Worm (Caenorhabditis elegans) whole organism, L4/young adult: ENCODE data around the gene Y94H6A.7.
"Not testable (repeated sequence)": the region's sequence is repeated elsewhere in the genome, so short reads cannot be mapped to it uniquely, and the experiment has no call there.

Experiments
- W03F9.2 ChIP-seq: fragments of 150-350 bp; optimal IDR thresholded peaks from 2 replicates; lab custom pipeline; 2014; ENCODE audit warnings: missing biosample characterization, missing genetic modification characterization
- dao-5 ChIP-seq: sonication (generic microtip); optimal IDR thresholded peaks from 2 replicates; lab custom pipeline; 2016; ENCODE audit warnings: missing genotype, missing genetic modification characterization, moderate library complexity, missing compliant biosample characterization
- him-1 ChIP-seq: sonication (generic microtip); optimal IDR thresholded peaks from 2 replicates; lab custom pipeline; 2016; ENCODE audit warnings: missing genotype, missing genetic modification reagents, missing genetic modification characterization, missing compliant biosample characterization

The Y94H6A.7 gene

DNA sequence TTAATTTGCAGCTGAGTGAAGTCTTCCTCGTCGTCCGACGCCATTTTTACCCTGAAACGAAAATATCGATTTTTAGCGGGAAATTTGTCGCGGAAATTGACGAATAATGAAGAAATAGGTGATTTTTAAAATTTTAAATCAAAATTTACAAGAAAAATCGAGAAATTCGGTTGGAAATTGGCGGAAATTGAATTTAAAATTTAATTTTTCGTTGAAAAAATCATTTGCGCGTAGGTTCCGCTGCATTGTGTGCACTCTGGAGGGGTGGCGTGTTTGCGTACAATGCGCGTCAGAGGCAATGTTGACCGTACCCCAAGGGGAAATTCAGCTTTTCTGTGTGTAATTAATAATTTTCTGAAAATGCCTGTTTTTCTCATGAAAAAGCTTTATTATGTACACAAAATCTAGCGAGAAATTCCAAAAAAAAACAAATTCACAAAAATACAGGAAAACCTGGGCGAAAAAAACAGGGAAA lies 12.4 kb downstream of the Y94H6A.7 start, which contains the start of gene Y94H6A.5:
Gene Y94H6A.5, minus strand, starts transcription at position 51 of the 475 bp plus-strand sequence.
- TF ChIP-seq dao-5 (tag; lab: Kevin White, UChicago) (no peak), him-1 (peak; percentile 63), W03F9.2 (peak; percentile 20)

DNA sequence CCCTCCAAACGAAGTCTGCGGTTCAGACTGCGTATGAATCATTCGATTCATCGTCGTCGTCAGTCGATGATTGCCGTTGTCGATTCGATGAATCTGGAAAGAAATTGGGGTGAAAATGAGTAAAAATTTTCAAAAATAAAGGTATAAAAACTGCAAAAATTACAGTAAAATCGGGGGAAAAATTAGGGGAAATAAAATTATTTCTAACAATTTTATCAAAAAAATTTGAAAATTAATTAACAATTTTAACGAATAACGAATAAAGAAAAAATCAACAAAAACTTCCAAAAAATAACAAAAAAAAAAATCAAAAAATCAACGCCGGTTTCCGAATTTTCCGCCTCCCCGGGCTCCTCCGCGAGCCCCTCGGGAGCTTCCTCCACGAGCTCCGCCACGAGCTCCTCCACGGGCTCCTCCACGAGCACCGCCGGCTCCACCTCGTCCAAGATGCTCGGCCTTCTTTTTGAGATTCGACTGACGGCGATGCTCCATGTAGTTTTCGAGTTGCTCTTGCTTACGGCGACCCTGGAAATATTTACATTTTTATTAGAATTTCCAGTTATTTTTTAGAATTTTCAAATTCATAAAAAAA lies 27.6 kb downstream of the Y94H6A.7 start, which contains the start of gene egrh-3:
Gene egrh-3, minus strand, starts transcription at position 51 of the 592 bp plus-strand sequence.
- TF ChIP-seq dao-5 (tag; lab: Kevin White, UChicago) (no peak), him-1 (no peak), W03F9.2 (no peak)

DNA sequence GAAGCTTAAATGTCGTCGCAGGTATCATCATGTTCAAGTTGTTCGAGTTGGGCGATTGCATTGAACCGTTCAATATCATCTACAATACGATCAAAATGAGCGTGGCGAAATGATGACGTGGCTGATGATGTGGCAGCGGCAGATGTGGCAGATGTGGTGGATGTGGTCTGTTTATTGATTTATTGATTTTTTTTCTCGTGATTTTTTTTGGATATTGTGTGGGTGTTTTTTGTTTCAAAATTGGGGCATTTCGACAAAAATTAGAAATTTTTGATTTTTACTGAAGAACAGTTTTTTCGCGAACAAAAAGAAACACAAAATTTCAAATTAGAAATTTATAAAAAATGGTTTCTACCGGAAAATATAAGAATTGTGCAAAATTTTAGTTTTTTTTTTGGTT lies 36.1 kb downstream of the Y94H6A.7 start:
- TF ChIP-seq dao-5 (tag; lab: Kevin White, UChicago), result no peak
- TF ChIP-seq W03F9.2, result no peak
- TF ChIP-seq him-1, result no peak

DNA sequence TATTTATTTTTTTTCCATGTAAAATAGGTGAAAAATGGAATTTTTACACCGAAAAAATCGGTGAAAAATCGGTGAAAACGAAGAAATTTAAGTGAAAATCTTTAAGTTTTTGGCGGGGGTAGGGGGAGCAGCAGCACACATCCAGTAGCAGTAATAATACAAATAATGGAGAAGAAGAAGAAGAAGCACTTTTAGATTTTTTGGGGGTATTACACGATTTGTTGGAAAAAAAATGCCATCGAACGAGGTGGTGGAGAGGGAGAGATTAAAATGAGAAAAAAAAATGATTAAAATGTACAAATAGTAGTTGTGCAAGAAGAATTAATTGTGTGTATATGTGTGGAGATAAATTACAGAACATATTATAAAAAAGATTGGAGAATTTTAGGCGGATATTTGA lies 38.2 kb downstream of the Y94H6A.7 start:
- TF ChIP-seq dao-5 (tag; lab: Kevin White, UChicago), result no peak
- no peak for TF ChIP-seq W03F9.2
- no peak for TF ChIP-seq him-1

DNA sequence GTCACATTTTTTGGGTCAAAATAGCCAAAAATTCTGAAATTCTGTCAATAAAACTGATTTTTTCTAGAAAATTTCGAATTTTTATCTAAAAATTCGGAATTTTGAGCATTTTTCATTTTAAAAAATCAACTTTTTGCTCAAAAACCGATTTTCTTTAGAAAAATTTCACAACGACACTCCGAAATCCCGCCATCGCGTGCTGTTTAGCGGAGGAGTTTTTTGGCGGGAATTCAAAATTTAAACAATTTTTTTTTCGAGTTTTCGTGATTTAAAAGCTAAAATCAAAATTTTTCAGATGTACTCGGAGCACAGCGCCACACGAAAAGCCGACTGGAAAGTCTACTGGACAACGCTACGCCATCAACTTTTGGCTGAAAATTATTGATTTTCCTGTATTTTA lies 38.7 kb downstream of the Y94H6A.7 start:
- no peak for TF ChIP-seq W03F9.2
- no peak for TF ChIP-seq him-1
- TF ChIP-seq dao-5 (tag; lab: Kevin White, UChicago), result no peak

DNA sequence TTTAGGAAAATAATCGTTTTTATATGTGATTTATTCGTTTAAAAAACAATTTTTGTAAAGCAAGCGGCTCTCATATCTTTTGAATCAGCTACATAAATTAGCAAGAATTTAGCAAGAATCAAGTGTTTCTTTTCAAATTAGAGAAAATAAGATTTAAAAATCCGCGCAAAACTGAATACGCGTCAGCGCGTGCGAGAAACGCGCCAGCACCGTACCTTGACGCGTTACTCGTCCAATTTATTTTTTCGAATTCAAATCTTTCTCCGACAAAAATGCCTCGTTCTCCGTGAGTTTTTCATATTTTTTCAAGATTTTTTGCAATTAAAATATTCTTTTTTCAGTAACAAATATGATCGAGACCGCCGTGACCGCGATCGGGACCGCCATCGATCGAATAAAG lies 40.1 kb downstream of the Y94H6A.7 start, which contains the start of gene Y94H6A.3:
Gene Y94H6A.3, plus strand, starts transcription at position 232 of the 400 bp plus-strand sequence.
- peak; percentile 75 for TF ChIP-seq W03F9.2
- TF ChIP-seq dao-5 (tag; lab: Kevin White, UChicago), result no peak

DNA sequence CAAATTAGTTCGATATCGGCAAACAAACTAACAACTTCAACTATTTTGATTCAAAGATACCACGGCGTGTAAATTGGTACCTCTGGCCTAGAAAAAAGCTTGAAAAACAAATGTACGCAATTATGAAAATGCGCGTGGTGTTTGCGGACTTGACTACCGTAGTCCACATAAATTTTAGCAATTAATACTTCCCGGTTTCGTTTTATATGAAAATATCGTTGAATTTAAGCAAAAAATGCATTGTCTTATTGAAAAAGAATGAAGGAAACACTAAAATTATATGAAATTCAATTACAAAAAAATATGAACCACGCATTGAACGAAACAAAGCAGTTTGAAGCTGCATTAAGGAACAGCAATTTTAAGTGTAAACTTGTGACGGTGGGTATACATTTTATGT lies 41.5 kb downstream of the Y94H6A.7 start, which contains the start of gene gpx-4:
Gene gpx-4, minus strand, starts transcription at position 101 of the 400 bp plus-strand sequence.
- not testable (repeated sequence) for TF ChIP-seq W03F9.2; dao-5 (tag; lab: Kevin White, UChicago); him-1

DNA sequence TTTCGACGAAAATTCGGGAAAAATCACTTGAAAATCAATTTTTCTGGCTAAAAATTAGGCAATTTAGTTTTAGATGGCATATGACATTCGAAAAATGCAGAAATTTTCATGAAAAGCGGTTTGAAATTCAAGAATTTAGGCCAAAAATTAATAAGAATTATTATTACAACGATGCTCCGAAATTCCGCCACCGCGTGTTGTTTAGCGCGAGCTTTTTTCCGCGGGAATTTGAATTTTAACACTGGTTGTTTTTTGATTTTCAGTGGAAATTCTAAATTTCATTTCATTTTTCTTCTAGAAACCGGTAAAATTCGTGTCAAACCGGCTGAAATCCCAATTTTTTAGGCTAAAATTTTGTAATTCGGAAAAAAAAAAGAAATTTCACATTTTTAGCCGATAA lies 45.7 kb downstream of the Y94H6A.7 start:
- TF ChIP-seq W03F9.2 (no peak), him-1 (no peak)

DNA sequence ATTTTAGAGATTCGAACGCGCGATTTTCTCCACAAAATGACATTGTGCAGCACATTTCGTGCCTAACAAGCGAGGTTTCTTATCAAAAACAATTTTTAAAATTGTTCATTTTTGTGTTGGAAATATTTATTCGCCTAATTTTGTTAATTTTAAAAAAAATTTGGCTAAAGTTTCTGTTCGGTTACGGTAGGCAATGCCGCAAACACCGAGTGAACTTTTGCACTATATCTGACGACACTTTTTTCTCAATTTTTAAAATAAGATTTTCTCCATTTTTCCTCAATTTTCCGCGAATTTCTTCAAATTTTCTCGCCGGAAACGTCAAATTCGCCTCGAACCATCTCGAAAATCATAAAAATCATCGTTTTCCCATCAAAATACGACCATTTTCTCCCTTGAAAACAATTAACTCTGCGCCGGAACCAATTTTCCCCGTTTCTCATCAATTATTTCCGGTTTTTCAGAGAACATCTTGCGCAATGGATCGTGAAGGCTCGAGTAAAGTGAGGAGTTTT lies 49.7 kb downstream of the Y94H6A.7 start, which contains the start of gene Y69A2AR.1:
Gene Y69A2AR.1, plus strand, starts transcription at position 465 of the 515 bp plus-strand sequence.
- TF ChIP-seq him-1 (no peak), W03F9.2 (no peak), dao-5 (tag; lab: Kevin White, UChicago) (no peak)

DNA sequence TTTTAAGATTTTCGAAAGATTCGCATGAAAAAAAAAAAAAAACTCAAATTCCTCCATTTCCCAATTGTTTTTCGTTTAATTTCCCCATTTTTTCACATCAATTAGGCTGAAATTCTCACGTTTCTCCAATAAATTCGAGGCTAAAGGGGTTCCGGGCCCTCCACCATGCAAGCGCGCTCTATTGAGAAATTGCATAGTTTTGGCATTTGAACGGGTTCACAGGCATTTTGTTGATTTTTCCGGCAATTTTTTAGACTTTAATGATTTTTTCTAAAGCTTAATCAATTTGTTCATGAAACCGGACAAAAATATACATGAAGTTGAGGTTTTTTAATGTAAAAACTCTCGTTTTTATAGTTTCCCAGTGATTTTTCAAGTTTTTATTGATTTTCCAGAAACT lies 50.2 kb downstream of the Y94H6A.7 start:
- TF ChIP-seq W03F9.2 (no peak), dao-5 (tag; lab: Kevin White, UChicago) (no peak), him-1 (no peak)

DNA sequence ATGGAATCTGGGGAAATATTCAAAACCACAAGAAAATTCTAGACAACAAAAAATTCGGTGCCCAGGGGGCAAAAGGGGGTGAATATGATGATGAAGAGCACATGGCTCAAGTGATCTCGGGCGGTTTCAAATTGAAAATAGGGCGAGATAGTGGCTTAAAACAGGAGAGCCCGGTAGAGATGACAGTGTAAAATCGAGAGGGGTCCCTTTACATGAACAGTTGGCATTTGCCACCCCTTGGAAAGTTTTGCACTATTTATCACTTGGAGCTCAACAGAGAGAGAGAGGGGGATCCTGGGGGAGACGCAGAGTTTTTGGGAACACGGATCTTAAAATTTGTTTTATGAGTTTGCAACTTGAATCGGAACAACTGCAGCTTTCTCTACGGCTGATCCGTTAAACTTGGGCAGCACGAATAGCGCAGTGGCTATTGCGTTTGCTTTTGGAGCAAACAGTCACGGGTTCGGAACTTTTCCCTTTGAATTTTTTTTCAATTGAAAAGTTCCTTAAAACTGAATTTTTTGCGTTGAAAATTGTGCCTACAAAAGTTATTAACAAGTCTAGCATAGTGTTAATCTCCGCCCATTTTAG lies 50.9 kb downstream of the Y94H6A.7 start:
- TF ChIP-seq him-1, result no peak
- TF ChIP-seq dao-5 (tag; lab: Kevin White, UChicago), result no peak
- TF ChIP-seq W03F9.2, result no peak

DNA sequence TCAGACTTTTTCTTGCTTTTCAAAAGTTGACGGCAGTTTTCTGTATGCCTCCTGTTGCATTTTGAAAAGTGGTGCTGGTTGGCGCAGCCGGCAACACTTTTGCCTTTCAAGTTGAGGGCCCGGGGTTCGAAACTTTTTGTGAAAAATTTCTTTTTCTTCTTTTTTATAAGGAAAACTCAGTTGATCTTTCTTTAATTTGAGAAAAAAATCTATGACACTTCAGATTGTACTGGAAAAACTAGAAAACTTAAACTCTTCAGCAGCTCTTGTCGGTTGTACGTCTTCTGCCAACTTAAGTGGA lies 51.5 kb downstream of the Y94H6A.7 start:
- TF ChIP-seq W03F9.2 (no peak), dao-5 (tag; lab: Kevin White, UChicago) (peak; percentile 29)

DNA sequence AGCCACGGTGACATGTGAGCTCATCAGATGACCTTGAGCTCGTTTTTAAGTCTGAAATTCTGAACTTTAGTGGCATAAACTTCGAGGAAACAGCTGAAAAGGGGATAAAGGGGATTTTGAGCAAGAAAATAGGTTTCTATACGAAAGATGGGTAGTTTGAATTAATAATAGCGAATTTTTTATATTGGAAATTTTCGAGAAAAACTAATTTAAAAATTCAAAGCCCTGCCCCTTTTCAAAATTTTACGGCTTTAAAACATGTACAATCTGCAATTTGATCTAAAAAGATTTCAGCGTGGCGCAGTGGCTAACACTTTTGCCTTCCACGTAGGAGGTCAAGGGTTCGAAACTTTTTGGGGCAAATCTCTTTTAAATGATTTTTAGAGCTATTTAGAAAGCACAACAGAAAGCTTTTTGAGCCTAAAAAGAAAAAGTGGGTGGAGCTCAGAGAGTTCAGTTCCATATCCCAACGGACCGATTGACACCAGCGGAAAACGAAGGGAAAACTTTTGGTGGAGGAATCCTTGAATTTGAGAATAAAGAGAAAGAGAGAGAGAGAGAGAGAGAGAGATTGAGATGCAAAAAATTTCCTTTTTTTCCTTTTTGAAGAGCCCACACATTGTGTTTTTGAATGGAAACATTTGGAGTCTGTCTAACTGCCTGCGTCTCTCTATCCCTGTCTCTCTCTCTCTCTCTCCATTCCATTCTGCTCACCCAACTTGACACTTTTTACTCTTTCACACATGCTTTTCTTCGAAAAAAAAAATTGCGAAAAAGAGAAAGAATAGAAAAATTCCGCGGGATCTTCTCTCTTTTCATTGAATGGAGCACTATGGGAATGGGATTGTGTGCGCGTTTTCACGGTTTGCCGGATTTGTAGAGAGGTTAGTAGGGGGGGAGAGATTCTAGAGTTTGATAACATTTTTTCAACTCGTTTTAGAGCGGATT lies 52.1 kb downstream of the Y94H6A.7 start, which contains the start of gene Y69A2AR.31:
Gene Y69A2AR.31, minus strand, starts transcription at position 51 of the 948 bp plus-strand sequence.
- no peak for TF ChIP-seq him-1
- no peak for TF ChIP-seq dao-5 (tag; lab: Kevin White, UChicago)
- no peak for TF ChIP-seq W03F9.2
